Fruit fly (Drosophila melanogaster): ENCODE data around the gene CG13667.

DNA sequence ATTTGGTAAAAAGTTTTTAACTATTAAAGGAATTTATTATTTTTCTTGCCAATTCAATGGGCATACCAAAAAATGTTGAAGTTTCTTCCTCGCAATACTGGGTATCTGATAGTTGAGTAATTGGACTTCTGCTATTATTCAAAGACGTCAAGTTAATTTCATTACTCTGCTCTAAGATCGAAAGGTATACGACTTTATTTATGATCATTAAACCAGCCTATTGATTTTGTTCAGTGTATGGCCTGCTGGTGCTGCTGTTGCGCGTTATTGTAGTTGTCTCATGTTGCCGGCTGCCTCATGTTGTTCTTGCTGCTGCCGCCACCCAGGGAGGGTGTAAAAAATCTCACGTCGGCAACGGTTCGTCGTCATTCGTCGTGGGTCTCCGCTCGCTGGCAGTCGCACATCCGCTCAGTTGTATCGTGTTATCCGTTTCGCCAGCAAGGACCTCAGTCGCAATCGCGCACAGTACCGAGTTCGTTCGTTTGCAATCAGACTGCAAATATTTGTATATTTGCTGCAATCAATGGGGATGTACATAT lies 9.6 kb upstream of the CG13667 start, which contains the start of gene CG7120:
- no peak for TF ChIP-seq CG8478 (optimal IDR thresholded peaks at IDR 0.05)
- TF ChIP-seq CTCF (optimal IDR thresholded peaks at IDR 0.05): no peak
